Worm (Caenorhabditis elegans) whole organism, early embryonic: Measurements from ENCODE around the gene acdh-9.

Experiments used
- F13C5.2 ChIP-seq: sonication (generic microtip); optimal IDR thresholded peaks from 2 replicates; lab custom pipeline; 2017; ENCODE audit warnings: mild to moderate bottlenecking, missing genetic modification characterization, inconsistent platforms, missing compliant biosample characterization
- ama-1 ChIP-seq: fragments of 150-350 bp; optimal IDR thresholded peaks from 2 replicates; lab custom pipeline; 2014
- ceh-13 ChIP-seq: fragments of 200-800 bp; sonication (Bioruptor generic); optimal IDR thresholded peaks from 2 replicates; lab custom pipeline; 2018; ENCODE audit warnings: mild to moderate bottlenecking, missing genetic modification characterization, missing compliant biosample characterization
- ets-7 ChIP-seq: sonication (generic microtip); optimal IDR thresholded peaks from 2 replicates; lab custom pipeline; 2016; ENCODE audit warnings: missing genotype, missing genetic modification characterization, missing compliant biosample characterization
- flt-1 ChIP-seq: fragments of 200-800 bp; sonication (Bioruptor generic); IDR thresholded peaks from 2 replicates; pipeline ENCODE4 v1.3.6; 2022; ENCODE audit warnings: missing genetic modification characterization, missing compliant biosample characterization
- hmbx-1 ChIP-seq: sonication (generic microtip); optimal IDR thresholded peaks from 2 replicates; lab custom pipeline; 2016; ENCODE audit warnings: mild to moderate bottlenecking, missing genetic modification characterization, missing compliant biosample characterization
- hmg-4 ChIP-seq: fragments of 200-800 bp; sonication (Bioruptor generic); optimal IDR thresholded peaks from 2 replicates; lab custom pipeline; 2018; ENCODE audit warnings: mild to moderate bottlenecking, missing genetic modification characterization, missing compliant biosample characterization
- hnd-1 ChIP-seq: sonication (generic microtip); optimal IDR thresholded peaks from 2 replicates; lab custom pipeline; 2016; ENCODE audit warnings: missing genetic modification characterization, missing compliant biosample characterization
- pes-1 ChIP-seq: fragments of 200-800 bp; sonication (Bioruptor generic); IDR thresholded peaks from 2 replicates; pipeline ENCODE4 v1.3.6; 2022; ENCODE audit warnings: missing genetic modification reagents, missing genetic modification characterization, missing compliant biosample characterization
- scrt-1 ChIP-seq: fragments of 200-800 bp; sonication (Bioruptor generic); IDR thresholded peaks from 2 replicates; pipeline ENCODE4 v1.3.6; 2022; ENCODE audit warnings: missing genetic modification characterization, missing compliant biosample characterization
- sea-1 ChIP-seq: fragments of 200-800 bp; sonication (Bioruptor generic); conservative IDR thresholded peaks from 2 replicates; pipeline ENCODE4 v1.3.6; 2022; ENCODE audit warnings: missing genetic modification characterization, missing compliant biosample characterization
- tbx-11 ChIP-seq: fragments of 200-800 bp; sonication (Bioruptor generic); IDR thresholded peaks from 2 replicates; pipeline ENCODE4 v1.3.6; 2022; ENCODE audit warnings: missing genetic modification characterization, missing compliant biosample characterization
- tbx-37 ChIP-seq: fragments of 200-800 bp; sonication (Bioruptor generic); conservative IDR thresholded peaks from 2 replicates; pipeline ENCODE4 v1.3.6; 2022; ENCODE audit warnings: missing genetic modification reagents, missing genetic modification characterization, missing compliant biosample characterization
- tra-4 ChIP-seq: sonication (generic microtip); optimal IDR thresholded peaks from 2 replicates; lab custom pipeline; 2017; ENCODE audit warnings: missing genetic modification characterization, missing compliant biosample characterization

DNA sequence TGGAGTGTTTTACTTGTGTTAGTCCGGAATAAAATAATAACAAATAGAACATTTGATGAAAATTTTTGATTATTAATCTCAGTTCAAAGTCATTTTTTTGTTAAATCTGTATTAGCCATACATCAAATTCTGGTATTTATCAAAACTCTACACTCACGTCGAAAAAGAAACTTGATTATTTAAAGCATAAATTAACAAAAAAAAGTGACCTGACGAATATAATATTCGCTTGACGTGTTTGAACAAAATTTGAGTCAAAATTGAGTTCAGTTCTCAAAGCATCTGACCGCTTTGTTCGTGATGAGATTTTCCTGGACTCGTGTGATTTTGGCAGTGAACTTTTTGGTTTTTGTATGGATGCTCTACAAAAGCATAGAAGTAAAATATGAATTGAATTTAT, 24.9 kb downstream of the acdh-9 start, which contains the start of gene F46F5.10:
- TF ChIP-seq sea-1 (no peak), ceh-13 (GFP tag; lab: Kevin White, UChicago) (no peak), hmg-4 (no peak), ama-1 (lab: Kevin White, UChicago) (no peak), pes-1 (GFP tag; lab: Robert Waterston, UW) (no peak), flt-1 (no peak), hmbx-1 (tag; lab: Kevin White, UChicago) (no peak), ets-7 (no peak), F13C5.2 (tag; lab: Kevin White, UChicago) (no peak), scrt-1 (GFP tag; lab: Robert Waterston, UW) (no peak), tbx-11 (no peak), tra-4 (no peak), hnd-1 (tag; lab: Kevin White, UChicago) (no peak), tbx-37 (no peak)
